Worm (Caenorhabditis elegans) whole organism, L4 larva: ENCODE data around the gene W01G7.4.
A peak's percentile ranks its signal among the peaks of the same experiment; 100 is the strongest.

Experiments used
- D1046.2 ChIP-seq: fragments of 200-800 bp; sonication (Bioruptor generic); IDR thresholded peaks from 2 replicates; pipeline ENCODE4 v1.3.6; 2022; ENCODE audit warnings: missing genetic modification characterization, missing compliant biosample characterization
- F10B5.3 ChIP-seq: sonication (generic microtip); optimal IDR thresholded peaks from 2 replicates; lab custom pipeline; 2016; ENCODE audit warnings: mild to moderate bottlenecking, missing genetic modification characterization, missing compliant biosample characterization
- F37D6.2 ChIP-seq: sonication (generic microtip); optimal IDR thresholded peaks from 2 replicates; lab custom pipeline; 2016; ENCODE audit warnings: mild to moderate bottlenecking, missing genetic modification characterization, missing compliant biosample characterization
- Y48G9A.11 ChIP-seq: fragments of 200-800 bp; sonication (Bioruptor generic); IDR thresholded peaks from 2 replicates; pipeline ENCODE4 v1.3.6; 2022; ENCODE audit warnings: missing genetic modification reagents, missing genetic modification characterization, missing compliant biosample characterization
- Y75B8A.6 ChIP-seq: fragments of 200-800 bp; sonication (Bioruptor generic); IDR thresholded peaks from 2 replicates; pipeline ENCODE4 v1.3.6; 2022; ENCODE audit warnings: missing genetic modification reagents, missing genetic modification characterization, missing compliant biosample characterization
- ZK337.2 ChIP-seq: fragments of 200-800 bp; sonication (Bioruptor generic); IDR thresholded peaks from 2 replicates; pipeline ENCODE4 v1.3.6; 2022; ENCODE audit warnings: missing genetic modification reagents, missing genetic modification characterization, missing compliant biosample characterization
- arid-1 ChIP-seq: fragments of 200-800 bp; sonication (Bioruptor generic); conservative IDR thresholded peaks from 2 replicates; pipeline ENCODE4 v1.3.6; 2022; ENCODE audit warnings: missing genetic modification reagents, missing genetic modification characterization, missing compliant biosample characterization
- ceh-20 ChIP-seq: fragments of 200-800 bp; sonication (Bioruptor generic); IDR thresholded peaks from 2 replicates; pipeline ENCODE4 v1.3.6; 2022; ENCODE audit warnings: missing genetic modification reagents, missing genetic modification characterization, missing compliant biosample characterization
- ceh-28 ChIP-seq: fragments of 150-350 bp; optimal IDR thresholded peaks from 2 replicates; lab custom pipeline; 2014; ENCODE audit warnings: missing biosample characterization, missing genetic modification reagents, missing genetic modification characterization
- ceh-32 ChIP-seq: sonication (generic microtip); optimal IDR thresholded peaks from 2 replicates; lab custom pipeline; 2016; ENCODE audit warnings: mild to moderate bottlenecking, missing genetic modification characterization, missing compliant biosample characterization; ENCODE audit not compliant: poor library complexity
- ceh-44 ChIP-seq: fragments of 200-800 bp; sonication (Bioruptor generic); IDR thresholded peaks from 2 replicates; pipeline ENCODE4 v1.3.6; 2022; ENCODE audit warnings: missing genetic modification reagents, missing genetic modification characterization, missing compliant biosample characterization
- ceh-62 ChIP-seq: sonication (generic microtip); optimal IDR thresholded peaks from 2 replicates; lab custom pipeline; 2017; ENCODE audit warnings: missing biosample characterization, missing genetic modification characterization
- ceh-82 ChIP-seq: sonication (generic microtip); optimal IDR thresholded peaks from 2 replicates; lab custom pipeline; 2017; ENCODE audit warnings: missing biosample characterization, missing genetic modification characterization
- daf-8 ChIP-seq: fragments of 200-800 bp; sonication (Bioruptor generic); IDR thresholded peaks from 2 replicates; pipeline ENCODE4 v1.3.6; 2022; ENCODE audit warnings: missing genetic modification characterization, missing compliant biosample characterization
- dmd-6 ChIP-seq: fragments of 200-800 bp; sonication (Bioruptor generic); IDR thresholded peaks from 2 replicates; pipeline ENCODE4 v1.3.6; 2022; ENCODE audit warnings: missing genetic modification reagents, missing genetic modification characterization, missing compliant biosample characterization
- dpl-1 ChIP-seq: fragments of 150-350 bp; optimal IDR thresholded peaks from 2 replicates; lab custom pipeline; 2014; ENCODE audit warnings: missing biosample characterization, missing genetic modification reagents, missing genetic modification characterization
- egl-43 ChIP-seq: fragments of 200-800 bp; sonication (Bioruptor generic); IDR thresholded peaks from 2 replicates; pipeline ENCODE4 v1.3.6; 2022; ENCODE audit warnings: missing genetic modification reagents, missing genetic modification characterization, missing compliant biosample characterization
- fos-1 ChIP-seq: fragments of 150-350 bp; optimal IDR thresholded peaks from 2 replicates; lab custom pipeline; 2014; ENCODE audit warnings: missing biosample characterization, missing genetic modification characterization
- gei-8 ChIP-seq: fragments of 200-800 bp; sonication (Bioruptor generic); optimal IDR thresholded peaks from 2 replicates; lab custom pipeline; 2018; ENCODE audit warnings: mild to moderate bottlenecking, missing genetic modification characterization, missing compliant biosample characterization
- hif-1 ChIP-seq, 2 experiments: sonication (generic microtip); optimal IDR thresholded peaks; 2 replicates each; lab custom pipeline; 2016 to 2017; ENCODE audit warnings: missing compliant biosample characterization in 2 of 2, missing genetic modification characterization in 2 of 2, missing genetic modification reagents in 2 of 2, missing genotype in 2 of 2, mild to moderate bottlenecking in 1 of 2
- hlh-11 ChIP-seq: fragments of 200-800 bp; sonication (Bioruptor generic); optimal IDR thresholded peaks from 2 replicates; lab custom pipeline; 2018; ENCODE audit warnings: mild to moderate bottlenecking, missing genetic modification characterization, missing compliant biosample characterization
- hmg-1.1 ChIP-seq: fragments of 200-800 bp; sonication (Bioruptor generic); IDR thresholded peaks from 2 replicates; pipeline ENCODE4 v1.3.6; 2022; ENCODE audit warnings: missing genetic modification reagents, missing genetic modification characterization, missing compliant biosample characterization
- jun-1 ChIP-seq: fragments of 150-350 bp; optimal IDR thresholded peaks from 2 replicates; lab custom pipeline; 2014; ENCODE audit warnings: missing biosample characterization, missing genetic modification reagents, missing genetic modification characterization
- lim-7 ChIP-seq: fragments of 200-800 bp; sonication (Bioruptor generic); IDR thresholded peaks from 2 replicates; pipeline ENCODE4 v1.3.6; 2022; ENCODE audit warnings: missing genetic modification characterization, missing compliant biosample characterization
- lin-1 ChIP-seq: fragments of 200-800 bp; sonication (Bioruptor generic); IDR thresholded peaks from 2 replicates; pipeline ENCODE4 v1.3.6; 2022; ENCODE audit warnings: missing genetic modification reagents, missing genetic modification characterization, missing compliant biosample characterization
- lin-13 ChIP-seq: fragments of 150-350 bp; optimal IDR thresholded peaks from 2 replicates; lab custom pipeline; 2014; ENCODE audit warnings: missing biosample characterization, missing genetic modification reagents, missing genetic modification characterization
- lin-29 ChIP-seq: fragments of 200-800 bp; sonication (Bioruptor generic); IDR thresholded peaks from 2 replicates; pipeline ENCODE4 v1.3.6; 2022; ENCODE audit warnings: missing genetic modification reagents, missing genetic modification characterization, missing compliant biosample characterization
- lin-38 ChIP-seq: fragments of 200-800 bp; sonication (Bioruptor generic); IDR thresholded peaks from 2 replicates; pipeline ENCODE4 v1.3.6; 2022; ENCODE audit warnings: missing genetic modification reagents, missing genetic modification characterization, missing compliant biosample characterization
- lir-3 ChIP-seq: sonication (generic microtip); optimal IDR thresholded peaks from 2 replicates; lab custom pipeline; 2016; ENCODE audit warnings: mild to moderate bottlenecking, missing genetic modification characterization, missing compliant biosample characterization
- mdl-1 ChIP-seq, 2 experiments: fragments of 150-350 bp in 1 of 2; sonication (generic microtip) in 1 of 2; optimal IDR thresholded peaks; 2 replicates each; lab custom pipeline; 2014 to 2017; ENCODE audit warnings: missing biosample characterization in 2 of 2, missing genetic modification characterization in 2 of 2
- mdt-29 ChIP-seq: fragments of 200-800 bp; sonication (Bioruptor generic); IDR thresholded peaks from 2 replicates; pipeline ENCODE4 v1.3.6; 2022; ENCODE audit warnings: missing genetic modification reagents, missing genetic modification characterization, missing compliant biosample characterization
- mes-2 ChIP-seq: sonication (generic microtip); optimal IDR thresholded peaks from 2 replicates; lab custom pipeline; 2016; ENCODE audit warnings: missing genotype, mild to moderate bottlenecking, missing genetic modification characterization, missing compliant biosample characterization; ENCODE audit not compliant: poor library complexity, severe bottlenecking
- mxl-2 ChIP-seq: fragments of 200-800 bp; sonication (Bioruptor generic); conservative IDR thresholded peaks from 2 replicates; pipeline ENCODE4 v1.3.6; 2022; ENCODE audit warnings: missing genetic modification reagents, missing genetic modification characterization, missing compliant biosample characterization
- mxl-3 ChIP-seq: fragments of 200-800 bp; sonication (Bioruptor generic); optimal IDR thresholded peaks from 2 replicates; lab custom pipeline; 2018; ENCODE audit warnings: mild to moderate bottlenecking, missing genetic modification characterization, missing compliant biosample characterization
- nhr-237 ChIP-seq: sonication (generic microtip); optimal IDR thresholded peaks from 2 replicates; lab custom pipeline; 2017; ENCODE audit warnings: missing biosample characterization, missing genetic modification characterization
- nhr-25 ChIP-seq: sonication (generic microtip); optimal IDR thresholded peaks from 2 replicates; lab custom pipeline; 2017; ENCODE audit warnings: missing genetic modification characterization, mild to moderate bottlenecking, missing compliant biosample characterization, antibody characterized with exemption, moderate library complexity, borderline replicate concordance; ENCODE audit not compliant: insufficient read depth
- nhr-41 ChIP-seq: fragments of 200-800 bp; sonication (Bioruptor generic); IDR thresholded peaks from 2 replicates; pipeline ENCODE4 v1.3.6; 2022; ENCODE audit warnings: missing genetic modification reagents, missing genetic modification characterization, missing compliant biosample characterization
- nhr-76 ChIP-seq: fragments of 150-350 bp; optimal IDR thresholded peaks from 2 replicates; lab custom pipeline; 2014; ENCODE audit warnings: missing biosample characterization, missing genetic modification characterization
- pha-4 ChIP-seq, 2 experiments: fragments of 150-350 bp in 1 of 2; fragments of 200-800 bp in 1 of 2; sonication (Bioruptor generic) in 1 of 2; IDR thresholded peaks in 1 of 2; optimal IDR thresholded peaks in 1 of 2; 2 replicates each; pipeline versions ENCODE4 v1.3.6 to Lab custom; 2014 to 2022; ENCODE audit warnings: missing genetic modification characterization in 2 of 2, missing genetic modification reagents in 2 of 2, missing biosample characterization in 1 of 2, missing compliant biosample characterization in 1 of 2
- php-3 ChIP-seq: fragments of 200-800 bp; sonication (Bioruptor generic); IDR thresholded peaks from 2 replicates; pipeline ENCODE4 v1.3.6; 2022; ENCODE audit warnings: missing genetic modification reagents, missing genetic modification characterization, missing compliant biosample characterization
- pqm-1 ChIP-seq: sonication (generic microtip); optimal IDR thresholded peaks from 2 replicates; lab custom pipeline; 2017; ENCODE audit warnings: missing biosample characterization, missing genetic modification characterization
- rbr-2 ChIP-seq: sonication (generic microtip); optimal IDR thresholded peaks from 2 replicates; lab custom pipeline; 2016; ENCODE audit warnings: missing genotype, missing genetic modification characterization, missing compliant biosample characterization
- sdz-12 ChIP-seq: fragments of 200-800 bp; sonication (Bioruptor generic); optimal IDR thresholded peaks from 2 replicates; lab custom pipeline; 2018; ENCODE audit warnings: mild to moderate bottlenecking, missing genetic modification characterization, missing compliant biosample characterization
- set-16 ChIP-seq: fragments of 200-800 bp; sonication (Bioruptor generic); IDR thresholded peaks from 2 replicates; pipeline ENCODE4 v1.3.6; 2022; ENCODE audit warnings: missing genetic modification reagents, missing genetic modification characterization, missing compliant biosample characterization
- skn-1 ChIP-seq: fragments of 150-350 bp; optimal IDR thresholded peaks from 2 replicates; lab custom pipeline; 2014; ENCODE audit warnings: missing biosample characterization, missing genetic modification characterization
- snpc-4 ChIP-seq: fragments of 150-350 bp; optimal IDR thresholded peaks from 2 replicates; lab custom pipeline; 2014; ENCODE audit warnings: missing biosample characterization, missing genetic modification characterization
- spr-3 ChIP-seq: fragments of 200-800 bp; sonication (Bioruptor generic); optimal IDR thresholded peaks from 2 replicates; lab custom pipeline; 2018; ENCODE audit warnings: mild to moderate bottlenecking, missing genetic modification characterization, missing compliant biosample characterization
- tra-1 ChIP-seq: fragments of 200-800 bp; sonication (Bioruptor generic); IDR thresholded peaks from 2 replicates; pipeline ENCODE4 v1.3.6; 2022; ENCODE audit warnings: missing genetic modification reagents, missing genetic modification characterization, missing compliant biosample characterization
- ztf-11 ChIP-seq: fragments of 150-350 bp; optimal IDR thresholded peaks from 2 replicates; lab custom pipeline; 2014; ENCODE audit warnings: missing biosample characterization, missing genetic modification characterization
- ztf-7 ChIP-seq: fragments of 150-350 bp; optimal IDR thresholded peaks from 2 replicates; lab custom pipeline; 2014; ENCODE audit warnings: missing biosample characterization, missing genetic modification characterization

Gene W01G7.4

DNA sequence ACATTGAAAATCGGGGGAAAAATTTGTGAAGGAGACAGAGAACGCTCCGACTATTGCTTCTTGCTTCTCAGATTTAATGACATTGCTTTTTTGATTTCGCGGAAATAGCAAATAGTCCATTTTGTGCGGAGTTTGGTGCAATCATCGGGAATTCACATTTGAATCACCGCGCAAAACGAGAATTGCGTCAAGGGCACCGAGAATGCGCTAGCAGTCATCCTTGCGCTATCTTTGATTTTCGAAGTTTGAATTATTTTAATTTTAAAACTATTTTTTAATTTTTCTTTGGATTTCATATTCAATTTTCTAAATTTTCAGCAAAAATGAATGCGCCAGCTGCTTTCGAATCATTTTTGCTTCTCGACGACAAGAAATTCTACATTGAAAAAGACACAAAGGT is 772 bp upstream of the W01G7.4 start, which contains the start of gene rpb-11 (continued):
- TF ChIP-seq sdz-12 (GFP tag; lab: Kevin White, UChicago) (no peak), pha-4 (GFP tag; IDR thresholded peaks at IDR 0.05; lab: Robert Waterston, UW) (peak; percentile 89; the same call in 1 of the 2 replicates), pha-4 (tag; optimal IDR thresholded peaks at IDR 0.05; lab: Kevin White, UChicago) (peak; percentile 41), spr-3 (peak; percentile 84), D1046.2 (GFP tag; lab: Robert Waterston, UW) (no peak), lim-7 (no peak), skn-1 (tag; lab: Kevin White, UChicago) (no peak), ceh-82 (tag; lab: Kevin White, UChicago) (no peak), set-16 (GFP tag; lab: Robert Waterston, UW) (no peak), tra-1 (peak; percentile 73), ztf-7 (tag; lab: Kevin White, UChicago) (peak; percentile 85), gei-8 (GFP tag; lab: Kevin White, UChicago) (no peak), F37D6.2 (tag; lab: Kevin White, UChicago) (peak; percentile 83), rbr-2 (tag; lab: Kevin White, UChicago) (peak; percentile 91), hlh-11 (tag; lab: Kevin White, UChicago) (peak; percentile 84), ZK337.2 (0 out of 2 replicates have a peak, but pooled peaks have one; percentile 7), lir-3 (tag; lab: Kevin White, UChicago) (peak; percentile 33), Y75B8A.6 (GFP tag; lab: Robert Waterston, UW) (no peak), nhr-237 (no peak), mxl-2 (GFP tag; lab: Robert Waterston, UW) (0 out of 2 replicates have a peak, but pooled peaks have one; percentile 20), ceh-20 (peak; percentile 83; the same call in 1 of the 2 replicates), mes-2 (peak; percentile 97), ceh-32 (tag; lab: Kevin White, UChicago) (peak; percentile 48), snpc-4 (no peak), dpl-1 (GFP tag; lab: Kevin White, UChicago) (peak; percentile 99), mxl-3 (GFP tag; lab: Kevin White, UChicago) (peak; percentile 47), nhr-76 (no peak), egl-43 (peak; percentile 78), hif-1 (tag; optimal IDR thresholded peaks at IDR 0.05; lab: Kevin White, UChicago) (peak; percentile 44 to 68), Y48G9A.11 (GFP tag; lab: Robert Waterston, UW) (peak; percentile 47; the same call in 1 of the 2 replicates), nhr-41 (GFP tag; lab: Robert Waterston, UW) (no peak), ceh-28 (tag; lab: Kevin White, UChicago) (no peak), ceh-44 (no peak), lin-29 (GFP tag; lab: Robert Waterston, UW) (peak; percentile 83), ztf-11 (tag; lab: Kevin White, UChicago) (no peak), arid-1 (GFP tag; lab: Robert Waterston, UW) (peak; percentile 72), nhr-25 (tag; lab: Kevin White, UChicago) (peak; percentile 34), ceh-62 (tag; lab: Kevin White, UChicago) (no peak), jun-1 (tag; lab: Kevin White, UChicago) (peak; percentile 48), dmd-6 (peak; percentile 85), daf-8 (GFP tag; lab: Robert Waterston, UW) (no peak), hmg-1.1 (GFP tag; lab: Robert Waterston, UW) (peak; percentile 90), lin-38 (GFP tag; lab: Robert Waterston, UW) (peak; percentile 95), mdt-29 (GFP tag; lab: Robert Waterston, UW) (0 out of 2 replicates have a peak, but pooled peaks have one; percentile 32), pqm-1 (no peak), F10B5.3 (tag; lab: Kevin White, UChicago) (peak; percentile 83), lin-13 (peak; percentile 79), php-3 (GFP tag; lab: Robert Waterston, UW) (0 out of 2 replicates have a peak, but pooled peaks have one; percentile 53), fos-1 (no peak), lin-1 (GFP tag; lab: Robert Waterston, UW) (peak; percentile 81; the same call in 1 of the 2 replicates), mdl-1 (tag; optimal IDR thresholded peaks at IDR 0.05; lab: Kevin White, UChicago) (peak in 1 of 2 experiments; percentile 24)
